Worm (Caenorhabditis elegans): Measurements from ENCODE around the gene asp-16.

asp-16 gene

DNA sequence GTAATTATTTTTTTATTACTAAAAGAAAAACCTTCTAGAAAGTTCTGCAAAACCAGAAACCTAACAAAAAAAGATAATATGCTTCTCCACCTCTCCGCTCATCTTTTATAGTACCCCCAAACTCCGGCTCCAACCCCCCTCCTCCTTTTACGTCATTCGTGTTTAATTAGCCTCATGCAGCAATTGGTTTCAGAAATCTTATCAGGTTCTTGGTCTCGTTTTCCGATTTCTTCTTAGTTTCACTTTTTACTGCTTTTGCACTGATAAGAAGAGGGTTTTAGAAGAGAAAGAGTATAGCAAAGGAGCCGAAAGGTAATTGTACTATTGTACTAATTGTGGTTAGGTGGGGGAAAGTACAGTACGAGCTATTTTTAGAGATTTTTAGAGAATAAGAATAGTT lies 9.0 kb upstream of the asp-16 start:
- TF ChIP-seq lsy-2 (tag; optimal IDR thresholded peaks at IDR 0.05) (no peak), ces-1 (GFP tag; optimal IDR thresholded peaks at IDR 0.05) (no peak), ceh-39 (tag; optimal IDR thresholded peaks at IDR 0.05) (no peak), lin-32 (GFP tag; optimal IDR thresholded peaks at IDR 0.05) (no peak), nhr-237 (tag; optimal IDR thresholded peaks at IDR 0.05) (no peak), sem-2 (GFP tag; optimal IDR thresholded peaks at IDR 0.05) (no peak), drap-1 (GFP tag; optimal IDR thresholded peaks at IDR 0.05) (no peak), ztf-11 (tag; optimal IDR thresholded peaks at IDR 0.05) (no peak), sptf-1 (tag; optimal IDR thresholded peaks at IDR 0.05) (no peak)

DNA sequence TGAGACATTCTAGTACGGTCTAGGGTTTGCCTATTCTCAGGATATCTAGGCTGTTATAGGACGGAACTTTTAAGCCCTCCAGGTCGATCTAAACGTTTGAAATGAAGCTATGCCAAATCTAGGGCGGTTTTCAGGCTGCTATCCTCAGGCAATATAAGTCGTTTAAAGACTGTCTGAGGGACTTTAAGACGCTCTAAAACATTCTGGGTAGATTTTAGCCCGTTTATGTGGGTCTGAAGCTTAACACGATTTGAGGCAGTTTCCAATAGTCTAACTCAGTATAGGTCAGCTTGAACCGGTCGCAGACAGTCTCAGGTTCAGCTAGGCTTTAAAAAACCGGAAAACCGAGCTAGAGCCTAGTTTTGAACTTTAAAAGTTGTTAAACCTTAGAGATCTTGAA lies 8.5 kb upstream of the asp-16 start:
- no peak for TF ChIP-seq zip-8 (tag; optimal IDR thresholded peaks at IDR 0.05)
- TF ChIP-seq M03D4.4 (tag; optimal IDR thresholded peaks at IDR 0.05) = no peak
- TF ChIP-seq nhr-28 (tag; optimal IDR thresholded peaks at IDR 0.05) = no peak
- TF ChIP-seq drap-1 (GFP tag; optimal IDR thresholded peaks at IDR 0.05) = no peak
- no peak for TF ChIP-seq flh-1 (GFP tag; optimal IDR thresholded peaks at IDR 0.05)
- no peak for TF ChIP-seq ceh-39 (tag; optimal IDR thresholded peaks at IDR 0.05)

DNA sequence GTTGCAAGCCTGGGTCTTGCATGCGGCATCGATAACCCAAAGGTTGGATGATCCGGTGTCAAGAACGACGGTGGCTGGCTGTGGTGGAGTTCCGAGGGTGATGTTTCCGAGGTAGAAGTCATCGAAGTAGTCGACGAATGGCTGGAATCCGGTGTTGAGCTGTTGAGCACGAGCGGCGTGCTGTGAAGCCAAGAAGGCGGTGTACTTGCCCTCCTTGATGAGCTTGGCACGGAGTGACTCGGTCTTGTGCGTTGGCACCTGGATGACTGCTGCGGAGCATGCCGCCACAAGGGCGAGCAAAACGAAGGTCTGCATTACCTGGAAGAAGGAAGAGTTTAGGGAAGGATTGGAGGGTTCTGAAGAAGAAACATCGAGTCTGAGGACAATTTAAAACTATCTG lies 8.0 kb upstream of the asp-16 start, which contains the start of gene asp-1:
asp-1 (minus strand) TSS at position 315 of the 400 bp plus-strand sequence.
- TF ChIP-seq pha-4 (tag; optimal IDR thresholded peaks at IDR 0.05) = no peak
- no peak for TF ChIP-seq nhr-28 (tag; optimal IDR thresholded peaks at IDR 0.05)
- TF ChIP-seq drap-1 (GFP tag; optimal IDR thresholded peaks at IDR 0.05) = peak; percentile 26
- no peak for TF ChIP-seq tbx-8 (GFP tag; optimal IDR thresholded peaks at IDR 0.05)
- no peak for TF ChIP-seq lin-13 (tag; optimal IDR thresholded peaks at IDR 0.05)
- TF ChIP-seq cnd-1 (tag; optimal IDR thresholded peaks at IDR 0.05) = no peak
- TF ChIP-seq sem-2 (GFP tag; optimal IDR thresholded peaks at IDR 0.05) = no peak
- TF ChIP-seq zip-8 (tag; optimal IDR thresholded peaks at IDR 0.05) = no peak
- no peak for TF ChIP-seq ces-1 (GFP tag; optimal IDR thresholded peaks at IDR 0.05)

DNA sequence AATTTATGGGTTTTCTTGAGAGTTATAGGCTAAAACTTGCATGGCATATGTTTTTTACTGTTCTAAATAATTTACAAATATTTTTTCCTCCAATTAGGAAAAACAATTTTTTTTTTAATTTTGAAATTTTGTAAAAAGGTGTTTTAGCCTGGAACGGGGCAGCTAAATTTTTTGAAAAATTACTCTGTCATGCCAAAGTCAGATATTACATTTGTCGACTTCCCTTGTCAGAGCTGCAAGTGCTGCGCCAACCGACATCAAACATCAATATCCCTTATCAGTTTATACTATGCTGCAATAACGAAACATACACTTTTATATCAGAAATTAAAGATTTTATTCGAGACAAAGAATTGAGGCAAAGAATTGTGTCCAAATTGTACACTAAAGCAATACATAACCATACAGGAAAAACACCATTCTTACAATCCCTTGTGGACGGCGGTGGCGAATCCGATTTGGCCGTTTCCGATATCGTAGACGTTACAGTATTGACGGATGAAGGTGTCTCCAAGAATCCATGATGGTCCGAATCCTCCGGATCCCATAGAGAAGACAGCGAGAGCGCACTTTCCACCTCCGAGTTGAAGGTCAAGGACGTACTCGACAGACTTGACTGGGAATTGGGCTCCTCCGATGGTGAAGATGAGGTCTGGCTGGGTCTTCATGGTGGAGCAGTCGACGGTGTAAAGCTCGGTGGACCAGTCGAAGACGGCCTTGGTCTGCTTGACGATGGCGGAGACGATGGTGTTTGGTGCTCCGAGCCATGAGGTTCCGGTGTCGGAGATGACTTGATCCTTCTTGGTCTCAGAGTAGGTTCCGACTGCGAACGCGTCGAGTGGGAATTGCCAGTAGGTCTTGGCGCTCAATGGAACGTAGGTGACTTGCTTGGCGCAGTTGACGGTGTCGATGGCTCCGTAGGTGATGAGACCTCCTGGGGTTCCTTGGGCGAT lies 7.0 kb upstream of the asp-16 start:
- TF ChIP-seq drap-1 (GFP tag; optimal IDR thresholded peaks at IDR 0.05) (no peak), bed-3 (GFP tag; optimal IDR thresholded peaks at IDR 0.05) (no peak), blmp-1 (tag; optimal IDR thresholded peaks at IDR 0.05) (no peak), snpc-4 (tag; optimal IDR thresholded peaks at IDR 0.05) (no peak), ztf-11 (tag; optimal IDR thresholded peaks at IDR 0.05) (no peak), lin-32 (GFP tag; optimal IDR thresholded peaks at IDR 0.05) (no peak), ces-1 (GFP tag; optimal IDR thresholded peaks at IDR 0.05) (no peak), nhr-76 (tag; optimal IDR thresholded peaks at IDR 0.05) (no peak), mep-1 (tag; optimal IDR thresholded peaks at IDR 0.05) (no peak), sptf-1 (tag; optimal IDR thresholded peaks at IDR 0.05) (no peak), nhr-2 (tag; optimal IDR thresholded peaks at IDR 0.05) (no peak), ceh-43 (GFP tag; optimal IDR thresholded peaks at IDR 0.05) (no peak), tbx-8 (GFP tag; optimal IDR thresholded peaks at IDR 0.05) (no peak)

DNA sequence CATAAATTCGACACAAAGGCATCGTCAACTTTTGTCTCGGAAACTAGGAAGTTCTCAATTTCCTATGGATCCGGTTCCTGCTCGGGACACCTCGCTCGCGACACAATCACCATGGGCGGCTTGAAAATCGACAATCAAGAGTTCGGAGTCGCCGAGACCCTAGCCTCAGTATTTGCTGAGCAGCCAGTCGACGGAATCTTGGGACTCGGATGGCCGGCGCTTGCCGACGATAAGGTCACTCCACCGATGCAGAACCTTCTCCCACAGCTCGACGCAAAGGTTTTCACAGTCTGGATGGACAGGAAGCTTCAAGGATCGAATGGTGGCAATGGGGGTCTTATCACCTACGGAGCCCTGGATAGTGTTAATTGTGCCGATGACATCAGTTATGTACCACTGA lies 5.0 kb upstream of the asp-16 start:
- TF ChIP-seq lin-32 (GFP tag; optimal IDR thresholded peaks at IDR 0.05) (no peak), hlh-1 (tag; optimal IDR thresholded peaks at IDR 0.05) (no peak), ceh-39 (tag; optimal IDR thresholded peaks at IDR 0.05) (no peak), pha-4 (tag; optimal IDR thresholded peaks at IDR 0.05) (no peak), M03D4.4 (tag; optimal IDR thresholded peaks at IDR 0.05) (no peak), tbx-8 (GFP tag; optimal IDR thresholded peaks at IDR 0.05) (no peak), unc-62 (GFP tag; optimal IDR thresholded peaks at IDR 0.05) (no peak), unc-120 (tag; optimal IDR thresholded peaks at IDR 0.05; ENCODE audit: poor library complexity, severe bottlenecking) (no peak), ces-1 (GFP tag; optimal IDR thresholded peaks at IDR 0.05) (no peak), zip-8 (tag; optimal IDR thresholded peaks at IDR 0.05) (no peak), ztf-11 (tag; optimal IDR thresholded peaks at IDR 0.05) (no peak), unc-39 (tag; optimal IDR thresholded peaks at IDR 0.05) (no peak), snpc-4 (tag; optimal IDR thresholded peaks at IDR 0.05) (no peak), lin-13 (tag; optimal IDR thresholded peaks at IDR 0.05) (no peak), nhr-28 (tag; optimal IDR thresholded peaks at IDR 0.05) (no peak), drap-1 (GFP tag; optimal IDR thresholded peaks at IDR 0.05) (no peak), sptf-1 (tag; optimal IDR thresholded peaks at IDR 0.05) (no peak), lsy-2 (tag; optimal IDR thresholded peaks at IDR 0.05) (no peak)

Measured in whole organism, mixed stage, embryonic.